Fruit fly (Drosophila melanogaster) whole organism, embryonic: ENCODE data around the gene tipE.

ENCODE experiments used
- Atf-2 ChIP-seq: fragments of 200-800 bp; sonication (Bioruptor generic); optimal IDR thresholded peaks from 2 replicates; lab custom pipeline; 2016; ENCODE audit warnings: missing biosample characterization, missing genetic modification characterization
- C15 ChIP-seq: fragments of 200-800 bp; sonication (Bioruptor generic); IDR thresholded peaks from 3 replicates; pipeline ENCODE4 v1.3.6; 2022; ENCODE audit warnings: missing biosample characterization, missing genetic modification characterization
- CG10654 ChIP-seq: fragments of 200-800 bp; sonication (Bioruptor generic); optimal IDR thresholded peaks from 2 replicates; lab custom pipeline; 2016; ENCODE audit warnings: missing biosample characterization, missing genetic modification characterization
- CG12744 ChIP-seq: fragments of 200-800 bp; sonication (Bioruptor generic); optimal IDR thresholded peaks from 2 replicates; lab custom pipeline; 2016; ENCODE audit warnings: missing biosample characterization, missing genetic modification characterization
- CG13123 ChIP-seq: fragments of 200-800 bp; sonication (Bioruptor generic); optimal IDR thresholded peaks from 2 replicates; lab custom pipeline; 2016; ENCODE audit warnings: missing biosample characterization, missing genetic modification characterization
- CG13287 ChIP-seq: fragments of 200-800 bp; sonication (Bioruptor generic); IDR thresholded peaks from 2 replicates; pipeline ENCODE4 v1.3.6; 2022; ENCODE audit warnings: missing biosample characterization, missing genetic modification characterization; ENCODE audit not compliant: partially characterized antibody
- CG13775 ChIP-seq: fragments of 200-800 bp; sonication (Bioruptor generic); optimal IDR thresholded peaks from 3 replicates; lab custom pipeline; 2017; ENCODE audit warnings: missing biosample characterization, mild to moderate bottlenecking, missing genetic modification characterization
- CG13894 ChIP-seq: fragments of 200-800 bp; sonication (Bioruptor generic); optimal IDR thresholded peaks from 3 replicates; lab custom pipeline; 2018; ENCODE audit warnings: missing biosample characterization, mild to moderate bottlenecking, missing genetic modification characterization, moderate library complexity
- CG14667 ChIP-seq: fragments of 200-800 bp; sonication (Bioruptor generic); IDR thresholded peaks from 2 replicates; pipeline ENCODE4 v1.3.6; 2022; ENCODE audit warnings: missing biosample characterization, missing genetic modification characterization
- CG15269 ChIP-seq: fragments of 200-800 bp; sonication (Bioruptor generic); optimal IDR thresholded peaks from 2 replicates; lab custom pipeline; 2018; ENCODE audit warnings: missing biosample characterization, mild to moderate bottlenecking, missing genetic modification characterization, moderate library complexity
- CG16813 ChIP-seq: fragments of 200-800 bp; sonication (Bioruptor generic); IDR thresholded peaks from 3 replicates; pipeline ENCODE4 v1.3.6; 2022; ENCODE audit warnings: missing biosample characterization, missing genetic modification characterization; ENCODE audit not compliant: partially characterized antibody
- CG18011 ChIP-seq: fragments of 200-800 bp; sonication (Bioruptor generic); optimal IDR thresholded peaks from 2 replicates; lab custom pipeline; 2017; ENCODE audit warnings: missing biosample characterization, missing genetic modification characterization, mild to moderate bottlenecking, moderate library complexity, missing genotype
- CG18764 ChIP-seq: fragments of 200-800 bp; sonication (Bioruptor generic); optimal IDR thresholded peaks from 3 replicates; lab custom pipeline; 2016; ENCODE audit warnings: missing biosample characterization, missing genetic modification characterization
- CG2116 ChIP-seq: fragments of 200-800 bp; sonication (Bioruptor generic); optimal IDR thresholded peaks from 3 replicates; lab custom pipeline; 2018; ENCODE audit warnings: missing biosample characterization, mild to moderate bottlenecking, missing genetic modification characterization
- CG2889 ChIP-seq: fragments of 200-800 bp; sonication (Bioruptor generic); IDR thresholded peaks from 3 replicates; pipeline ENCODE4 v1.3.6; 2022; ENCODE audit warnings: missing biosample characterization, missing genetic modification characterization
- CG32767 ChIP-seq: fragments of 200-800 bp; sonication (Bioruptor generic); IDR thresholded peaks from 2 replicates; pipeline ENCODE4 v1.3.6; 2022; ENCODE audit warnings: missing biosample characterization, missing genetic modification characterization
- CG6654 ChIP-seq: fragments of 200-800 bp; sonication (Bioruptor generic); optimal IDR thresholded peaks from 2 replicates; lab custom pipeline; 2017; ENCODE audit warnings: missing biosample characterization, mild to moderate bottlenecking, missing genetic modification characterization
- CG7963 ChIP-seq: fragments of 200-800 bp; sonication (Bioruptor generic); IDR thresholded peaks from 3 replicates; pipeline ENCODE4 v1.3.6; 2022; ENCODE audit warnings: missing biosample characterization, missing genetic modification characterization; ENCODE audit not compliant: partially characterized antibody
- CG9215 ChIP-seq: fragments of 200-800 bp; sonication (Bioruptor generic); IDR thresholded peaks from 2 replicates; pipeline ENCODE4 v1.3.6; 2022; ENCODE audit warnings: missing biosample characterization, missing genetic modification characterization
- Chrac-16 ChIP-seq: fragments of 200-800 bp; sonication (Bioruptor generic); optimal IDR thresholded peaks from 3 replicates; lab custom pipeline; 2016; ENCODE audit warnings: missing biosample characterization, missing genetic modification characterization
- D19A ChIP-seq: fragments of 200-800 bp; optimal IDR thresholded peaks from 3 replicates; lab custom pipeline; 2019; ENCODE audit warnings: missing biosample characterization, mild to moderate bottlenecking, missing genetic modification characterization, moderate library complexity
- Dad ChIP-seq: fragments of 200-800 bp; sonication (Bioruptor generic); optimal IDR thresholded peaks from 3 replicates; lab custom pipeline; 2016; ENCODE audit warnings: missing biosample characterization, missing genetic modification characterization
- Dp ChIP-seq: fragments of 200-800 bp; sonication (Bioruptor generic); optimal IDR thresholded peaks from 2 replicates; lab custom pipeline; 2018; ENCODE audit warnings: missing biosample characterization, mild to moderate bottlenecking, missing genetic modification characterization, moderate library complexity
- Elba2 ChIP-seq: fragments of 200-800 bp; sonication (Bioruptor generic); optimal IDR thresholded peaks from 3 replicates; lab custom pipeline; 2016; ENCODE audit warnings: missing biosample characterization, missing genetic modification characterization
- Gug ChIP-seq: fragments of 200-800 bp; sonication (Bioruptor generic); IDR thresholded peaks from 4 replicates; pipeline ENCODE4 v1.3.6; 2022; ENCODE audit warnings: missing biosample characterization, missing genetic modification characterization
- H15 ChIP-seq: fragments of 200-800 bp; sonication (Bioruptor generic); IDR thresholded peaks from 3 replicates; pipeline ENCODE4 v1.3.6; 2022; ENCODE audit warnings: missing biosample characterization, missing genetic modification characterization
- HLH4C ChIP-seq: fragments of 200-800 bp; sonication (Bioruptor generic); IDR thresholded peaks from 3 replicates; pipeline ENCODE4 v1.3.6; 2022; ENCODE audit warnings: missing biosample characterization, missing genetic modification characterization; ENCODE audit not compliant: partially characterized antibody
- Hey ChIP-seq: fragments of 200-800 bp; sonication (Bioruptor generic); optimal IDR thresholded peaks from 3 replicates; lab custom pipeline; 2018; ENCODE audit warnings: missing biosample characterization, mild to moderate bottlenecking, missing genetic modification characterization
- HmgD ChIP-seq: fragments of 200-800 bp; sonication (Bioruptor generic); optimal IDR thresholded peaks from 3 replicates; lab custom pipeline; 2016; ENCODE audit warnings: missing biosample characterization, missing genetic modification characterization
- MESR4 ChIP-seq: fragments of 200-800 bp; sonication (Bioruptor generic); optimal IDR thresholded peaks from 2 replicates; lab custom pipeline; 2018; ENCODE audit warnings: missing biosample characterization, mild to moderate bottlenecking, missing genetic modification characterization, moderate library complexity
- Med ChIP-seq: fragments of 200-800 bp; sonication (Bioruptor generic); peaks from one replicate; lab custom pipeline; 2016; ENCODE audit warnings: missing biosample characterization, missing genetic modification characterization, mild to moderate bottlenecking, inconsistent platforms, moderate library complexity
- Mes4 ChIP-seq: fragments of 200-800 bp; sonication (Bioruptor generic); optimal IDR thresholded peaks from 2 replicates; lab custom pipeline; 2016; ENCODE audit warnings: missing biosample characterization, missing genetic modification characterization
- Stat92E ChIP-seq, 3 experiments: fragments of >200 bp in 2 of 3; fragments of 200-800 bp in 1 of 3; sonication (Bioruptor generic) in 1 of 3; optimal IDR thresholded peaks; 2 replicates each; lab custom pipeline; 2017 to 2019; ENCODE audit warnings: missing biosample characterization in 3 of 3, missing genetic modification characterization in 3 of 3, mild to moderate bottlenecking in 1 of 3, moderate library complexity in 1 of 3
- YL-1 ChIP-seq: fragments of 200-800 bp; sonication (Bioruptor generic); optimal IDR thresholded peaks from 3 replicates; lab custom pipeline; 2017; ENCODE audit warnings: missing biosample characterization, mild to moderate bottlenecking, missing genetic modification characterization
- cg ChIP-seq: fragments of 200-800 bp; sonication (Bioruptor generic); optimal IDR thresholded peaks from 3 replicates; lab custom pipeline; 2019; ENCODE audit warnings: missing biosample characterization, mild to moderate bottlenecking, missing genetic modification characterization, moderate library complexity
- chm ChIP-seq: fragments of 200-800 bp; sonication (Bioruptor generic); IDR thresholded peaks from 2 replicates; pipeline ENCODE4 v1.3.6; 2022; ENCODE audit warnings: missing biosample characterization, missing genetic modification characterization
- corto ChIP-seq: fragments of 200-800 bp; sonication (Bioruptor generic); optimal IDR thresholded peaks from 2 replicates; lab custom pipeline; 2016; ENCODE audit warnings: missing biosample characterization, mild to moderate bottlenecking, missing genetic modification characterization, moderate library complexity
- crc ChIP-seq: fragments of 200-800 bp; sonication (Bioruptor generic); optimal IDR thresholded peaks from 2 replicates; lab custom pipeline; 2016; ENCODE audit warnings: missing biosample characterization, missing genetic modification characterization
- dati ChIP-seq: fragments of 200-800 bp; sonication (Bioruptor generic); IDR thresholded peaks from 2 replicates; pipeline ENCODE4 v1.3.6; 2022; ENCODE audit warnings: missing biosample characterization, missing genetic modification characterization
- eve ChIP-seq, 2 experiments: fragments of >200 bp; optimal IDR thresholded peaks; 2 replicates each; lab custom pipeline; 2017; ENCODE audit warnings: missing biosample characterization in 2 of 2, missing genetic modification characterization in 2 of 2
- exex ChIP-seq: fragments of 200-800 bp; sonication (Bioruptor generic); optimal IDR thresholded peaks from 4 replicates; lab custom pipeline; 2018; ENCODE audit warnings: missing biosample characterization, mild to moderate bottlenecking, missing genetic modification characterization, moderate library complexity
- fd3F ChIP-seq: fragments of 200-800 bp; sonication (Bioruptor generic); optimal IDR thresholded peaks from 2 replicates; lab custom pipeline; 2018; ENCODE audit warnings: missing biosample characterization, mild to moderate bottlenecking, missing genetic modification characterization, moderate library complexity
- fd64A ChIP-seq: fragments of 200-800 bp; sonication (Bioruptor generic); optimal IDR thresholded peaks from 3 replicates; lab custom pipeline; 2018; ENCODE audit warnings: missing biosample characterization, mild to moderate bottlenecking, missing genetic modification characterization
- ftz-f1 ChIP-seq: fragments of 200-800 bp; sonication (Bioruptor generic); optimal IDR thresholded peaks from 2 replicates; lab custom pipeline; 2016; ENCODE audit warnings: missing biosample characterization, missing genetic modification characterization
- grn ChIP-seq: fragments of 200-800 bp; sonication (Bioruptor generic); optimal IDR thresholded peaks from 3 replicates; lab custom pipeline; 2017; ENCODE audit warnings: missing biosample characterization, missing genetic modification characterization
- gsb-n ChIP-seq: fragments of 200-800 bp; sonication (Bioruptor generic); optimal IDR thresholded peaks from 3 replicates; lab custom pipeline; 2018; ENCODE audit warnings: missing biosample characterization, mild to moderate bottlenecking, missing genetic modification characterization
- knrl ChIP-seq: fragments of 200-800 bp; sonication (Bioruptor generic); IDR thresholded peaks from 3 replicates; pipeline ENCODE4 v1.3.6; 2022; ENCODE audit warnings: missing biosample characterization, missing genetic modification characterization; ENCODE audit not compliant: partially characterized antibody
- mam ChIP-seq: fragments of 200-800 bp; sonication (Bioruptor generic); optimal IDR thresholded peaks from 3 replicates; lab custom pipeline; 2016; ENCODE audit warnings: missing biosample characterization, missing genetic modification characterization
- pb ChIP-seq: fragments of 200-800 bp; sonication (Bioruptor generic); optimal IDR thresholded peaks from 3 replicates; lab custom pipeline; 2016; ENCODE audit warnings: missing biosample characterization, missing genetic modification characterization
- yki ChIP-seq: fragments of >200 bp; optimal IDR thresholded peaks from 3 replicates; lab custom pipeline; 2018

tipE gene

DNA sequence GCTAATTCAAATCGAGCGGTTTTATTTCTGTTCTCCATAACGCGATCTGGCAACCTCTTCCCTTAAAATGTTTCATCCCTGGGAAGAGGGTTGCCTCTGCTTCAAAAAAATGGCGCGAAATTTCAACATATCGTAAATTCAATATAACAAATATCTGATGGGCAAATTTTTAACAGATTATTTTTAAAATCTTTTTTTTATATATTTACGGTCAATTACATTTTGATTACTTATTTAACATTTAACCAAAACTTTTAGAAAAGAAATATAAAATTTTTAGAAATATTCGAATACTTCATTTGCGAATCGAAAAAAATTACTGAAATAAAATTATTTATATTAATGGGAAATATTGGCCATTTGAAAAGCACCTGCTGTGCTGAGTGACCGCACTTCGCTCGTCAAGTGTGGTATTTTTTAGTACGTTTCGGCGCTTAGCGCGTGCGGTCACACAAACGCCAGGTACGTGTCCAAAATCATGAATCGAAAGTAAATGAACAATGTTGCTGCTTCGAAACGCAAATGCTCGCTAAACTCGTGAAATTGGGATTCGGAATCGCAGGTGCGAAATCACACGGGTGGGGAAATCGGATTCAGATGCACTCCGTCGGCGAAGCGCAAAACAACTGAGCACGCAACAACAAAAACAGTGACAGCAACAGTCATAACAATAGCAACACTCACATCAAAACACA is 18.2 kb upstream of the tipE start, which contains the start of gene Ero1L (continued):
- TF ChIP-seq CG2116 (GFP tag; lab: Kevin White, UChicago): peak; percentile 62
- TF ChIP-seq CG6654 (GFP tag; lab: Kevin White, UChicago): no peak
- peak; percentile 98 for TF ChIP-seq Dp (GFP tag; lab: Kevin White, UChicago)
- TF ChIP-seq CG10654 (GFP tag; lab: Kevin White, UChicago): no peak
- 0 out of 3 replicates have a peak, but pooled peaks have one; percentile 11 for TF ChIP-seq HLH4C (GFP tag; lab: Robert Waterston, UW)
- TF ChIP-seq cg (GFP tag; lab: Kevin White, UChicago): no peak
- TF ChIP-seq crc (GFP tag; lab: Kevin White, UChicago): no peak
- TF ChIP-seq HmgD: no peak
- no peak for TF ChIP-seq Gug (GFP tag; lab: Robert Waterston, UW)
- TF ChIP-seq grn (GFP tag; lab: Kevin White, UChicago): no peak
- no peak for TF ChIP-seq Dad (GFP tag; lab: Kevin White, UChicago)
- TF ChIP-seq CG12744: no peak
- no peak for TF ChIP-seq CG15269 (tag; lab: Kevin White, UChicago)
- no peak for TF ChIP-seq CG13123 (GFP tag; lab: Kevin White, UChicago)
- no peak for TF ChIP-seq CG14667
- TF ChIP-seq fd3F (GFP tag; lab: Kevin White, UChicago): no peak
- TF ChIP-seq Chrac-16 (GFP tag; lab: Kevin White, UChicago): no peak
- TF ChIP-seq Med: peak; percentile 64
- TF ChIP-seq MESR4: peak; percentile 97
- TF ChIP-seq mam: no peak
- TF ChIP-seq Hey: no peak
- TF ChIP-seq Elba2 (GFP tag; lab: Kevin White, UChicago): no peak
- TF ChIP-seq Atf-2 (GFP tag; lab: Kevin White, UChicago): no peak
- TF ChIP-seq D19A (tag; lab: Kevin White, UChicago): peak; percentile 42
- TF ChIP-seq gsb-n (tag; lab: Kevin White, UChicago): no peak
- TF ChIP-seq exex (tag; lab: Kevin White, UChicago): no peak
- TF ChIP-seq fd64A: no peak
- TF ChIP-seq CG13287: peak; percentile 50; the same call in 1 of the 2 replicates
- no peak for TF ChIP-seq CG7963 (GFP tag; lab: Robert Waterston, UW)
- 0 out of 2 replicates have a peak, but pooled peaks have one; percentile 6 for TF ChIP-seq chm (GFP tag; lab: Robert Waterston, UW)
- no peak for TF ChIP-seq yki
- no peak for TF ChIP-seq CG16813 (GFP tag; lab: Robert Waterston, UW)
- peak in 1 of 3 experiments; percentile 24 for TF ChIP-seq Stat92E (GFP tag; optimal IDR thresholded peaks at IDR 0.05; lab: Kevin White, UChicago)
- TF ChIP-seq CG13894 (tag; lab: Kevin White, UChicago): no peak
- no peak for TF ChIP-seq ftz-f1
- TF ChIP-seq pb: no peak
- no peak for TF ChIP-seq CG32767
- TF ChIP-seq CG2889 (GFP tag; lab: Robert Waterston, UW): no peak
- no peak for TF ChIP-seq H15
- TF ChIP-seq CG18011 (GFP tag; lab: Kevin White, UChicago): no peak
- TF ChIP-seq C15 (GFP tag; lab: Robert Waterston, UW): no peak
- TF ChIP-seq Mes4 (GFP tag; lab: Kevin White, UChicago): no peak
- TF ChIP-seq eve (GFP tag; optimal IDR thresholded peaks at IDR 0.05; lab: Kevin White, UChicago): no peak
- 0 out of 3 replicates have a peak, but pooled peaks have one; percentile 47 for TF ChIP-seq knrl (GFP tag; lab: Robert Waterston, UW)
- peak; percentile 81 for TF ChIP-seq YL-1
- TF ChIP-seq CG13775: no peak
- no peak; the same call in 1 of the 2 replicates for TF ChIP-seq CG9215
- no peak for TF ChIP-seq CG18764 (GFP tag; lab: Kevin White, UChicago)
- no peak for TF ChIP-seq corto (GFP tag; lab: Kevin White, UChicago)
- TF ChIP-seq dati: no peak
